Worm (Caenorhabditis elegans) whole organism, late embryonic: ENCODE measurements around the gene K05G3.1.

ENCODE experiments used
- Y22D7AL.16 ChIP-seq: sonication (generic microtip); optimal IDR thresholded peaks from 2 replicates; lab custom pipeline; 2016; ENCODE audit warnings: missing genetic modification characterization, missing compliant biosample characterization
- ama-1 ChIP-seq: fragments of 150-350 bp; optimal IDR thresholded peaks from 2 replicates; lab custom pipeline; 2014
- ceh-14 ChIP-seq: sonication (generic microtip); optimal IDR thresholded peaks from 2 replicates; lab custom pipeline; 2016; ENCODE audit warnings: missing genotype, missing genetic modification characterization, missing compliant biosample characterization
- ceh-18 ChIP-seq: sonication (generic microtip); optimal IDR thresholded peaks from 2 replicates; lab custom pipeline; 2016; ENCODE audit warnings: missing genetic modification characterization, missing compliant biosample characterization
- ceh-24 ChIP-seq: sonication (generic microtip); optimal IDR thresholded peaks from 2 replicates; lab custom pipeline; 2016; ENCODE audit warnings: mild to moderate bottlenecking, missing genetic modification characterization, missing compliant biosample characterization
- ceh-34 ChIP-seq: sonication (generic microtip); optimal IDR thresholded peaks from 2 replicates; lab custom pipeline; 2016; ENCODE audit warnings: mild to moderate bottlenecking, missing genetic modification characterization, missing compliant biosample characterization
- fkh-10 ChIP-seq: fragments of 150-350 bp; optimal IDR thresholded peaks from 2 replicates; lab custom pipeline; 2014; ENCODE audit warnings: missing biosample characterization, missing genetic modification reagents, missing genetic modification characterization
- fkh-6 ChIP-seq: sonication (generic microtip); optimal IDR thresholded peaks from 2 replicates; lab custom pipeline; 2016; ENCODE audit warnings: missing genetic modification characterization, missing compliant biosample characterization
- hlh-15 ChIP-seq: sonication (generic microtip); optimal IDR thresholded peaks from 2 replicates; lab custom pipeline; 2016; ENCODE audit warnings: missing genetic modification characterization, missing compliant biosample characterization
- lin-11 ChIP-seq: fragments of 200-800 bp; sonication (Bioruptor generic); optimal IDR thresholded peaks from 2 replicates; lab custom pipeline; 2018; ENCODE audit warnings: mild to moderate bottlenecking, missing genetic modification characterization, missing compliant biosample characterization
- pqm-1 ChIP-seq: sonication (generic microtip); optimal IDR thresholded peaks from 2 replicates; lab custom pipeline; 2016; ENCODE audit warnings: missing genetic modification characterization, missing compliant biosample characterization
- tbx-2 ChIP-seq: sonication (generic microtip); optimal IDR thresholded peaks from 2 replicates; lab custom pipeline; 2016; ENCODE audit warnings: missing genetic modification characterization, missing compliant biosample characterization
- ttx-3 ChIP-seq: sonication (generic microtip); optimal IDR thresholded peaks from 2 replicates; lab custom pipeline; 2016; ENCODE audit warnings: missing genetic modification reagents, missing genetic modification characterization, missing compliant biosample characterization
- unc-3 ChIP-seq, 2 experiments: fragments of 200-800 bp in 1 of 2; sonication (Bioruptor generic) in 1 of 2; sonication (generic microtip) in 1 of 2; conservative IDR thresholded peaks in 1 of 2; optimal IDR thresholded peaks in 1 of 2; 2 replicates each; pipeline versions ENCODE4 v1.3.6 to Lab custom; 2016 to 2022; ENCODE audit warnings: missing compliant biosample characterization in 2 of 2, missing genetic modification characterization in 2 of 2, missing genetic modification reagents in 1 of 2

- TF ChIP-seq unc-3 (GFP tag; conservative IDR thresholded peaks at IDR 0.05; lab: Robert Waterston, UW) (no peak), unc-3 (tag; optimal IDR thresholded peaks at IDR 0.05; lab: Kevin White, UChicago) (no peak), ceh-34 (tag; lab: Kevin White, UChicago) (no peak), ceh-14 (tag; lab: Kevin White, UChicago) (no peak), fkh-6 (tag; lab: Kevin White, UChicago) (no peak), ceh-18 (tag; lab: Kevin White, UChicago) (no peak), pqm-1 (no peak), ama-1 (no peak), hlh-15 (no peak), ceh-24 (no peak), ttx-3 (tag; lab: Kevin White, UChicago) (no peak), Y22D7AL.16 (tag; lab: Kevin White, UChicago) (no peak), tbx-2 (no peak), fkh-10 (GFP tag; lab: Kevin White, UChicago) (no peak), lin-11 (tag; lab: Kevin White, UChicago) (no peak)
These were observed 42.8 kb downstream of the K05G3.1 start for ce11 chrX:16543887-16544286.
